Worm (Caenorhabditis elegans) whole organism, L4/young adult: ENCODE measurements around the gene ndc-80.

Experiments
- W03F9.2 ChIP-seq: fragments of 150-350 bp; optimal IDR thresholded peaks from 2 replicates; lab custom pipeline; 2014; ENCODE audit warnings: missing biosample characterization, missing genetic modification characterization
- dao-5 ChIP-seq: sonication (generic microtip); optimal IDR thresholded peaks from 2 replicates; lab custom pipeline; 2016; ENCODE audit warnings: missing genotype, missing genetic modification characterization, moderate library complexity, missing compliant biosample characterization
- him-1 ChIP-seq: sonication (generic microtip); optimal IDR thresholded peaks from 2 replicates; lab custom pipeline; 2016; ENCODE audit warnings: missing genotype, missing genetic modification reagents, missing genetic modification characterization, missing compliant biosample characterization

DNA sequence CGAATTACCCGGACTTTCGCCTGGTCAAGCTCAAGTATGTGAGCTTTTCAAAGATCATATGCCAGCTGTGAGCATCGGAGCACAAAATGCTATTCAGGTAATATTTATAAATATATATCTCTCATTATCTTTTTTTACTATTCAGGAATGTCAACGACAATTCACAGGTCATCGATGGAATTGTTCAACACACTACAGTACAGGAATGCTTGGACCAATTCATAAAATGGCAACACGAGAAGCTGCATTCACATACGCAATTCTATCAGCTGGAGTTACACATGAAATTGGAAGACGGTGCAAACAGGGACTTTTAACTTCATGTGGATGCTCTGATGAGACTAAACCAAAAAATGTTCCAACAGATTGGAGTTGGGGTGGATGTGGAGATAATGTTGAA, 17.7 kb upstream of the ndc-80 start:
- TF ChIP-seq him-1, result no peak
- TF ChIP-seq W03F9.2 (tag; lab: Kevin White, UChicago), result no peak
- TF ChIP-seq dao-5 (tag; lab: Kevin White, UChicago), result no peak
